Worm (Caenorhabditis elegans): ENCODE measurements around the gene vps-41.

The vps-41 gene

ce11 chrX:5321563-5321962 is 37.9 kb downstream of the vps-41 start:
- no peak for TF ChIP-seq klf-2 (GFP tag; conservative IDR thresholded peaks at IDR 0.05)

- TF ChIP-seq ref-1 (GFP tag; conservative IDR thresholded peaks at IDR 0.05), result no peak
- no peak for TF ChIP-seq klf-2 (GFP tag; conservative IDR thresholded peaks at IDR 0.05)
- no peak for TF ChIP-seq tab-1 (GFP tag; IDR thresholded peaks at IDR 0.05)
- TF ChIP-seq flt-1 (GFP tag; IDR thresholded peaks at IDR 0.05), result no peak
- TF ChIP-seq T22C8.4 (GFP tag; IDR thresholded peaks at IDR 0.05), result no peak
- TF ChIP-seq ztf-29 (GFP tag; IDR thresholded peaks at IDR 0.05), result no peak
- TF ChIP-seq med-1 (GFP tag; optimal IDR thresholded peaks at IDR 0.05; ENCODE audit: insufficient read depth), result no peak
- TF ChIP-seq ztf-23 (GFP tag; IDR thresholded peaks at IDR 0.05), result no peak
These were observed 39.7 kb downstream of the vps-41 start, which contains the start of gene sto-2 for ce11 chrX:5323287-5323686. Gene sto-2, minus strand, starts transcription at chrX:5323387.

ce11 chrX:5329236-5329635 is 45.6 kb downstream of the vps-41 start, which contains the start of gene C26B9.5:
Gene C26B9.5, plus strand, starts transcription at chrX:5329479.
- TF ChIP-seq flt-1 (GFP tag; IDR thresholded peaks at IDR 0.05) (no peak), ztf-23 (GFP tag; IDR thresholded peaks at IDR 0.05) (no peak)

- no peak for TF ChIP-seq T22C8.4 (GFP tag; IDR thresholded peaks at IDR 0.05)
- TF ChIP-seq tab-1 (GFP tag; IDR thresholded peaks at IDR 0.05), result no peak
- no peak for TF ChIP-seq med-1 (GFP tag; optimal IDR thresholded peaks at IDR 0.05; ENCODE audit: insufficient read depth)
- no peak for TF ChIP-seq ztf-23 (GFP tag; IDR thresholded peaks at IDR 0.05)
- no peak for TF ChIP-seq cog-1 (tag; optimal IDR thresholded peaks at IDR 0.05)
- TF ChIP-seq klf-2 (GFP tag; conservative IDR thresholded peaks at IDR 0.05), result no peak
- no peak for TF ChIP-seq ztf-29 (GFP tag; IDR thresholded peaks at IDR 0.05)
- TF ChIP-seq flt-1 (GFP tag; IDR thresholded peaks at IDR 0.05), result no peak
- TF ChIP-seq ref-1 (GFP tag; conservative IDR thresholded peaks at IDR 0.05), result no peak
These were observed 47.1 kb downstream of the vps-41 start for ce11 chrX:5330765-5331164.

ce11 chrX:5335368-5335767 is 51.7 kb downstream of the vps-41 start, which contains the start of gene C26B9.6:
Gene C26B9.6, minus strand, starts transcription at chrX:5335468.
- TF ChIP-seq med-1 (GFP tag; optimal IDR thresholded peaks at IDR 0.05; ENCODE audit: insufficient read depth) (no peak), klf-2 (GFP tag; conservative IDR thresholded peaks at IDR 0.05) (no peak), cog-1 (tag; optimal IDR thresholded peaks at IDR 0.05) (no peak), ztf-29 (GFP tag; IDR thresholded peaks at IDR 0.05) (no peak), tab-1 (GFP tag; IDR thresholded peaks at IDR 0.05) (no peak), flt-1 (GFP tag; IDR thresholded peaks at IDR 0.05) (no peak), ztf-23 (GFP tag; IDR thresholded peaks at IDR 0.05) (no peak), T22C8.4 (GFP tag; IDR thresholded peaks at IDR 0.05) (no peak), ref-1 (GFP tag; conservative IDR thresholded peaks at IDR 0.05) (no peak)

- TF ChIP-seq ztf-29 (GFP tag; IDR thresholded peaks at IDR 0.05) (peak; percentile 33; the same call in 1 of the 2 replicates), cog-1 (tag; optimal IDR thresholded peaks at IDR 0.05) (peak; percentile 76), flt-1 (GFP tag; IDR thresholded peaks at IDR 0.05) (no peak)
These were observed 52.9 kb downstream of the vps-41 start for ce11 chrX:5336498-5336897.

ce11 chrX:5337959-5338358 is 54.3 kb downstream of the vps-41 start, which contains the start of gene C26B9.3:
Gene C26B9.3, plus strand, starts transcription at chrX:5338301.
- no peak for TF ChIP-seq T22C8.4 (GFP tag; IDR thresholded peaks at IDR 0.05)
- no peak for TF ChIP-seq tab-1 (GFP tag; IDR thresholded peaks at IDR 0.05)
- TF ChIP-seq klf-2 (GFP tag; conservative IDR thresholded peaks at IDR 0.05), result no peak
